Worm (Caenorhabditis elegans): ENCODE results near the gene F46C5.2.
A peak's percentile ranks its signal among the peaks of the same experiment; 100 is the strongest.

Gene F46C5.2

ce11 chrII:8851996-8852587 lies 23.0 kb upstream of the F46C5.2 start, which contains the start of gene oac-46 (continued):
- no peak for TF ChIP-seq pha-4 (GFP tag; IDR thresholded peaks at IDR 0.05)
- no peak for TF ChIP-seq pha-4 (tag; optimal IDR thresholded peaks at IDR 0.05)

- TF ChIP-seq mdt-29 (GFP tag; IDR thresholded peaks at IDR 0.05): no peak
- TF ChIP-seq aha-1 (tag): peak; percentile 63
- no peak for TF ChIP-seq daf-16 (GFP tag; optimal IDR thresholded peaks at IDR 0.05)
- no peak for TF ChIP-seq daf-16 (tag; optimal IDR thresholded peaks at IDR 0.05)
- no peak for TF ChIP-seq rbr-2 (tag; optimal IDR thresholded peaks at IDR 0.05)
- peak in 1 of 2 experiments; percentile 53 for TF ChIP-seq unc-62 (GFP tag; optimal IDR thresholded peaks at IDR 0.05 in 1 of 2)
- TF ChIP-seq unc-62 (tag; optimal IDR thresholded peaks at IDR 0.05): no peak
- TF ChIP-seq lin-15B (tag; optimal IDR thresholded peaks at IDR 0.05): no peak
- TF ChIP-seq ztf-11 (tag; optimal IDR thresholded peaks at IDR 0.05): no peak
- no peak for TF ChIP-seq snpc-1.2 (GFP tag; IDR thresholded peaks at IDR 0.05)
- TF ChIP-seq daf-8 (GFP tag; IDR thresholded peaks at IDR 0.05): no peak
- TF ChIP-seq F26F4.8 (GFP tag; conservative IDR thresholded peaks at IDR 0.05): no peak
- no peak for TF ChIP-seq daf-19 (GFP tag; conservative IDR thresholded peaks at IDR 0.05)
- no peak for TF ChIP-seq lin-38 (GFP tag; IDR thresholded peaks at IDR 0.05)
These were observed 19.9 kb upstream of the F46C5.2 start for ce11 chrII:8848984-8849383.

DNA sequence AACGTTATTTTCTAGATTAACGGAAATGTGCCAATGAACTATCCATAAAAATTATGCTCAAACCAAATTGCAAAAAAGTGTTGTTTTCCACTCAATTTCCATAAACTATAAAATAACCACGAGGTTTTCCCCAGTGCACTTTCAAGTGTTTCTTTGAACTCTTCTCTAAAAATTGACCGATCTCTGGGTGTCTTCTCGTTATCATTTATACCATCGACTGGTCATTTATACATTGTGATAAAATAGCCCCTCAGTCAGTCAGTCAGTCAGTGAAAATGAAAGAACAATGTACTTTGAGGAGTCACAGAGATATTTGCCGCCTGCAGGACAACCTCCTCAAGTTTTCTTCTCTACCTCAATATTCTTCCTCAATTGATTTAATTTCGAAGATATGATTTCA lies 16.8 kb upstream of the F46C5.2 start:
- TF ChIP-seq nhr-28 (tag; optimal IDR thresholded peaks at IDR 0.05) (peak; percentile 62), hlh-11 (tag; optimal IDR thresholded peaks at IDR 0.05) (peak; percentile 57), nhr-6 (tag; optimal IDR thresholded peaks at IDR 0.05) (no peak), mdl-1 (tag; optimal IDR thresholded peaks at IDR 0.05) (peak in 1 of 2 experiments; percentile 42), hlh-30 (tag; optimal IDR thresholded peaks at IDR 0.05; ENCODE audit: insufficient read depth) (peak; percentile 47), nhr-76 (tag; optimal IDR thresholded peaks at IDR 0.05) (no peak)

DNA sequence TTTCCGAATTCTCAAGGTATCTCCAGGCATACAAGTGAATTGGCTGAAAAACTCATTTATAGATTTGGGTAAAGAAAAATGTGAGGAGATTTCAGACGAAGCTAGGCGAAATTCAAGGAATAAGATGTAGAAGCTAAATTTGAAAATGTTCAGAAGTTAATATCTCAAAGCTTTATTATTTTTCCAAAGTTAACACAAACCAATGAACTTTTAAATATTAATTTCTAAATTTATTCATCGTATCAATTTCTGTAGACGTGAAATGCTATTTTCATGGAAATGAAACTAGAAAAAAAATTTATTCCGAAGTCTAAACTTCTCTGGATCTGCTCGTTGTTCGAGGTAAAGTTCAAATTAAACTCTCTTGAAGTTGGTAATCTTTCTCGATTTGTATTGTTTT lies 16.2 kb upstream of the F46C5.2 start, which contains the start of gene agxt-1:
agxt-1 (plus strand) TSS at position 301 of the 400 bp plus-strand sequence.
- no peak for TF ChIP-seq saeg-2 (GFP tag; IDR thresholded peaks at IDR 0.05)
- no peak for TF ChIP-seq dmd-9 (GFP tag; IDR thresholded peaks at IDR 0.05)
- no peak for TF ChIP-seq T20F7.1 (GFP tag; optimal IDR thresholded peaks at IDR 0.05)

DNA sequence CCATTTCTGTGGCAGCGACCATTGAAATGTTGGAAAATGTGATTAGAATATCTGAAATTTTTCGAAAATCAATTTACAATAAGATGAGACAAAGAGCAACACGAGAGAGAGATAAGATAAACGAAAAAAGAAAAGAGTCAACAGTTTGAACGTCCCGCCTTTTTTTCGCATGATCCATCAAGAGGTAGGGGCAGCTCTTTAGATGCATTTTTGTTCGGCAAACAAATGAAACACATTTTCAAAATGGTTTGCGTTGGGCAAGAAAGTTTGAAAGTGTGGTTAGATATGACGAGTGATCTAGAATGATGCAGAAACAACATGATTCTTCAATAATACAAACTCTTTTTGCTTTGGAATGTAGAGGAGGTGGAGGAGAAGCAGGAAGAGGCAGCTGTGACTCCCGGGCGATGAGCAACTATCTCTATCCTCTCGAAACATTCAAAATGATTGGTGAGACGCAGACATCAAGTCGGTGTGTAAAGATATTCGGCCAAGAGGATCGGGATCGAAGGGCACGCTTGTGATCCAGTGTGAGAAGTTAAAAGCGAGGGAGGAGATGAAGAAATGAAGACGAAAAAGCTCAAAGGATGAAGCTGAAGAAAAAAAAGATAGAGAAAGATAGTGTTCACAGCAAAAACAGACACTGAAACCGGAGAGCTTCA lies 15.5 kb upstream of the F46C5.2 start, which contains the start of gene F46C5.6:
F46C5.6 (minus strand) TSS at position 51 of the 662 bp plus-strand sequence.
- TF ChIP-seq lim-7 (GFP tag; IDR thresholded peaks at IDR 0.05) (no peak), ceh-82 (tag; optimal IDR thresholded peaks at IDR 0.05) (no peak), aha-1 (tag) (no peak), nhr-77 (tag; optimal IDR thresholded peaks at IDR 0.05) (no peak), spr-3 (GFP tag; optimal IDR thresholded peaks at IDR 0.05) (no peak), dmd-6 (GFP tag; IDR thresholded peaks at IDR 0.05) (no peak), php-3 (GFP tag; IDR thresholded peaks at IDR 0.05) (no peak), unc-62 (GFP tag; optimal IDR thresholded peaks at IDR 0.05 in 1 of 2) (peak in 1 of 2 experiments; percentile 52), unc-62 (tag; optimal IDR thresholded peaks at IDR 0.05) (no peak), T26A8.4 (GFP tag; IDR thresholded peaks at IDR 0.05) (no peak), Y75B8A.6 (GFP tag; IDR thresholded peaks at IDR 0.05) (no peak), daf-19 (GFP tag; conservative IDR thresholded peaks at IDR 0.05) (no peak), daf-16 (GFP tag; optimal IDR thresholded peaks at IDR 0.05) (peak in 1 of 2 experiments; percentile 41), daf-16 (tag; optimal IDR thresholded peaks at IDR 0.05) (no peak), ztf-7 (tag; optimal IDR thresholded peaks at IDR 0.05) (no peak), F44E2.7 (GFP tag; IDR thresholded peaks at IDR 0.05) (no peak), Y48G9A.11 (GFP tag; IDR thresholded peaks at IDR 0.05) (no peak), mdt-29 (GFP tag; IDR thresholded peaks at IDR 0.05) (no peak), daf-8 (GFP tag; IDR thresholded peaks at IDR 0.05) (no peak), fkh-10 (GFP tag; optimal IDR thresholded peaks at IDR 0.05) (no peak), hlh-11 (tag; optimal IDR thresholded peaks at IDR 0.05) (peak; percentile 52), daf-12 (tag; optimal IDR thresholded peaks at IDR 0.05) (no peak), zip-11 (GFP tag; IDR thresholded peaks at IDR 0.05) (no peak), F26F4.8 (GFP tag; conservative IDR thresholded peaks at IDR 0.05) (no peak), saeg-2 (GFP tag; IDR thresholded peaks at IDR 0.05) (no peak), Y105C5A.15 (GFP tag; IDR thresholded peaks at IDR 0.05) (no peak), nhr-102 (tag; optimal IDR thresholded peaks at IDR 0.05) (no peak), lin-29 (GFP tag; IDR thresholded peaks at IDR 0.05) (no peak), F37D6.2 (tag; optimal IDR thresholded peaks at IDR 0.05) (no peak)
